Worm (Caenorhabditis elegans): ENCODE measurements around the gene nspg-7.1.

nspg-7.1 gene

ce11 chrIV:9330755-9331154, at the start of gene nspg-7.1:
nspg-7.1 (minus strand) TSS chrIV:9330855.
- TF ChIP-seq tab-1 (GFP tag; IDR thresholded peaks at IDR 0.05): no peak
- no peak for TF ChIP-seq ztf-29 (GFP tag; IDR thresholded peaks at IDR 0.05)
- no peak for TF ChIP-seq flt-1 (GFP tag; IDR thresholded peaks at IDR 0.05)
- TF ChIP-seq T22C8.4 (GFP tag; IDR thresholded peaks at IDR 0.05): no peak
- TF ChIP-seq med-1 (GFP tag; optimal IDR thresholded peaks at IDR 0.05; ENCODE audit: insufficient read depth): no peak
- TF ChIP-seq klf-2 (GFP tag; conservative IDR thresholded peaks at IDR 0.05): no peak
- no peak for TF ChIP-seq ztf-23 (GFP tag; IDR thresholded peaks at IDR 0.05)
- no peak for TF ChIP-seq cog-1 (tag; optimal IDR thresholded peaks at IDR 0.05)
- no peak for TF ChIP-seq ref-1 (GFP tag; conservative IDR thresholded peaks at IDR 0.05)

- TF ChIP-seq med-1 (GFP tag; optimal IDR thresholded peaks at IDR 0.05; ENCODE audit: insufficient read depth) (no peak), flt-1 (GFP tag; IDR thresholded peaks at IDR 0.05) (no peak), ref-1 (GFP tag; conservative IDR thresholded peaks at IDR 0.05) (no peak), ztf-23 (GFP tag; IDR thresholded peaks at IDR 0.05) (no peak), tab-1 (GFP tag; IDR thresholded peaks at IDR 0.05) (no peak), cog-1 (tag; optimal IDR thresholded peaks at IDR 0.05) (no peak), klf-2 (GFP tag; conservative IDR thresholded peaks at IDR 0.05) (no peak), T22C8.4 (GFP tag; IDR thresholded peaks at IDR 0.05) (no peak), ztf-29 (GFP tag; IDR thresholded peaks at IDR 0.05) (no peak)
Observed at ce11 chrIV:9378272-9378671, 47.6 kb upstream of the nspg-7.1 start, which contains the start of gene C10C5.4. C10C5.4 (plus strand) TSS chrIV:9378552.

ce11 chrIV:9376550-9376949, 45.9 kb upstream of the nspg-7.1 start:
- TF ChIP-seq ref-1 (GFP tag; conservative IDR thresholded peaks at IDR 0.05): no peak
- no peak for TF ChIP-seq flt-1 (GFP tag; IDR thresholded peaks at IDR 0.05)
- no peak for TF ChIP-seq cog-1 (tag; optimal IDR thresholded peaks at IDR 0.05)
- no peak for TF ChIP-seq klf-2 (GFP tag; conservative IDR thresholded peaks at IDR 0.05)
- no peak for TF ChIP-seq med-1 (GFP tag; optimal IDR thresholded peaks at IDR 0.05; ENCODE audit: insufficient read depth)
- TF ChIP-seq ztf-29 (GFP tag; IDR thresholded peaks at IDR 0.05): no peak
- TF ChIP-seq tab-1 (GFP tag; IDR thresholded peaks at IDR 0.05): no peak
- TF ChIP-seq ztf-23 (GFP tag; IDR thresholded peaks at IDR 0.05): no peak
- no peak for TF ChIP-seq T22C8.4 (GFP tag; IDR thresholded peaks at IDR 0.05)

- TF ChIP-seq flt-1 (GFP tag; IDR thresholded peaks at IDR 0.05): no peak
- no peak for TF ChIP-seq klf-2 (GFP tag; conservative IDR thresholded peaks at IDR 0.05)
- TF ChIP-seq ztf-29 (GFP tag; IDR thresholded peaks at IDR 0.05): no peak
- TF ChIP-seq med-1 (GFP tag; optimal IDR thresholded peaks at IDR 0.05; ENCODE audit: insufficient read depth): no peak
- no peak for TF ChIP-seq ztf-23 (GFP tag; IDR thresholded peaks at IDR 0.05)
- TF ChIP-seq tab-1 (GFP tag; IDR thresholded peaks at IDR 0.05): no peak
Observed at ce11 chrIV:9374529-9374928, 43.9 kb upstream of the nspg-7.1 start, which contains the start of gene C10C5.3. C10C5.3 (plus strand) TSS chrIV:9374829.

ce11 chrIV:9371126-9371525, 40.5 kb upstream of the nspg-7.1 start, which contains the start of gene fbxc-58:
fbxc-58 (plus strand) TSS chrIV:9371508.
- TF ChIP-seq med-1 (GFP tag; optimal IDR thresholded peaks at IDR 0.05; ENCODE audit: insufficient read depth): no peak
- TF ChIP-seq ztf-29 (GFP tag; IDR thresholded peaks at IDR 0.05): no peak
- no peak for TF ChIP-seq ztf-23 (GFP tag; IDR thresholded peaks at IDR 0.05)
- no peak for TF ChIP-seq klf-2 (GFP tag; conservative IDR thresholded peaks at IDR 0.05)
- no peak for TF ChIP-seq flt-1 (GFP tag; IDR thresholded peaks at IDR 0.05)
- no peak for TF ChIP-seq T22C8.4 (GFP tag; IDR thresholded peaks at IDR 0.05)
- no peak for TF ChIP-seq cog-1 (tag; optimal IDR thresholded peaks at IDR 0.05)
- no peak for TF ChIP-seq tab-1 (GFP tag; IDR thresholded peaks at IDR 0.05)
- no peak for TF ChIP-seq ref-1 (GFP tag; conservative IDR thresholded peaks at IDR 0.05)

- TF ChIP-seq tab-1 (GFP tag; IDR thresholded peaks at IDR 0.05) (no peak), ztf-29 (GFP tag; IDR thresholded peaks at IDR 0.05) (no peak), cog-1 (tag; optimal IDR thresholded peaks at IDR 0.05) (no peak), klf-2 (GFP tag; conservative IDR thresholded peaks at IDR 0.05) (no peak), med-1 (GFP tag; optimal IDR thresholded peaks at IDR 0.05; ENCODE audit: insufficient read depth) (no peak), flt-1 (GFP tag; IDR thresholded peaks at IDR 0.05) (no peak)
Observed at ce11 chrIV:9367852-9368627, 37.4 kb upstream of the nspg-7.1 start.

ce11 chrIV:9366411-9366810, 35.8 kb upstream of the nspg-7.1 start, which contains the start of gene pezo-1:
pezo-1 (minus strand) TSS chrIV:9366511.
- TF ChIP-seq ref-1 (GFP tag; conservative IDR thresholded peaks at IDR 0.05) (no peak), med-1 (GFP tag; optimal IDR thresholded peaks at IDR 0.05; ENCODE audit: insufficient read depth) (no peak), ztf-29 (GFP tag; IDR thresholded peaks at IDR 0.05) (no peak), ztf-23 (GFP tag; IDR thresholded peaks at IDR 0.05) (no peak), cog-1 (tag; optimal IDR thresholded peaks at IDR 0.05) (no peak), T22C8.4 (GFP tag; IDR thresholded peaks at IDR 0.05) (no peak), flt-1 (GFP tag; IDR thresholded peaks at IDR 0.05) (no peak), klf-2 (GFP tag; conservative IDR thresholded peaks at IDR 0.05) (no peak), tab-1 (GFP tag; IDR thresholded peaks at IDR 0.05) (no peak)

ce11 chrIV:9353728-9354127, 23.1 kb upstream of the nspg-7.1 start:
- TF ChIP-seq tab-1 (GFP tag; IDR thresholded peaks at IDR 0.05) (no peak), klf-2 (GFP tag; conservative IDR thresholded peaks at IDR 0.05) (no peak), flt-1 (GFP tag; IDR thresholded peaks at IDR 0.05) (no peak), med-1 (GFP tag; optimal IDR thresholded peaks at IDR 0.05; ENCODE audit: insufficient read depth) (no peak), T22C8.4 (GFP tag; IDR thresholded peaks at IDR 0.05) (no peak), ztf-23 (GFP tag; IDR thresholded peaks at IDR 0.05) (no peak), ztf-29 (GFP tag; IDR thresholded peaks at IDR 0.05) (no peak), cog-1 (tag; optimal IDR thresholded peaks at IDR 0.05) (no peak)

ce11 chrIV:9343102-9343599, 12.5 kb upstream of the nspg-7.1 start, which contains the start of gene pigc-1:
pigc-1 (minus strand) TSS chrIV:9343152.
- no peak for TF ChIP-seq ref-1 (GFP tag; conservative IDR thresholded peaks at IDR 0.05)
- TF ChIP-seq med-1 (GFP tag; optimal IDR thresholded peaks at IDR 0.05; ENCODE audit: insufficient read depth): no peak
- TF ChIP-seq T22C8.4 (GFP tag; IDR thresholded peaks at IDR 0.05): no peak
- TF ChIP-seq tab-1 (GFP tag; IDR thresholded peaks at IDR 0.05): no peak
- TF ChIP-seq ztf-29 (GFP tag; IDR thresholded peaks at IDR 0.05): no peak
- no peak for TF ChIP-seq ztf-23 (GFP tag; IDR thresholded peaks at IDR 0.05)
- TF ChIP-seq klf-2 (GFP tag; conservative IDR thresholded peaks at IDR 0.05): no peak
- TF ChIP-seq cog-1 (tag; optimal IDR thresholded peaks at IDR 0.05): no peak
- TF ChIP-seq flt-1 (GFP tag; IDR thresholded peaks at IDR 0.05): no peak
